Worm (Caenorhabditis elegans): ENCODE measurements around the gene F46B3.7.

Gene F46B3.7

DNA sequence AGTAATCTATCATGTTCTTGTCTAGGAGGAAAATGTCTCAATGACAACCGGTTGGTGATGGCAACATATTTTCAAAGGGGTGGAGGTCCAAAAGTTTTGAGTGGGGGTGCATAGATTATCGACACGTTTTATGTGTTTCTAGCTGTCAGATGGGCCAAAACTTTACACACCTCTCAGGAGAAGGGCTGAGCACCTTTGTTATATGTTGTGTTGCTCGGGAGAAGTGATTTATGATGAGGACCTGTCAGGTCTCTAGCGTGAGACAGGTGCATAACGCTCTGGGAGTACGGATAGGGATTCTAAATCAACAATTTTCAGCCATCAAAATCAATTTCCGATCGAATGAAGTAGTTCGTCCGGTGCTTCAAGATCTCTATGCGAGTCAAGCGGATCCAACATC, 38.1 kb upstream of the F46B3.7 start:
- TF ChIP-seq unc-62 (GFP tag; optimal IDR thresholded peaks at IDR 0.05 in 1 of 2) (peak in 1 of 2 experiments; percentile 35), unc-62 (tag; optimal IDR thresholded peaks at IDR 0.05) (no peak), tag-97 (GFP tag; IDR thresholded peaks at IDR 0.05) (no peak), nhr-111 (GFP tag; optimal IDR thresholded peaks at IDR 0.05) (no peak), arid-1 (GFP tag; conservative IDR thresholded peaks at IDR 0.05) (no peak)

DNA sequence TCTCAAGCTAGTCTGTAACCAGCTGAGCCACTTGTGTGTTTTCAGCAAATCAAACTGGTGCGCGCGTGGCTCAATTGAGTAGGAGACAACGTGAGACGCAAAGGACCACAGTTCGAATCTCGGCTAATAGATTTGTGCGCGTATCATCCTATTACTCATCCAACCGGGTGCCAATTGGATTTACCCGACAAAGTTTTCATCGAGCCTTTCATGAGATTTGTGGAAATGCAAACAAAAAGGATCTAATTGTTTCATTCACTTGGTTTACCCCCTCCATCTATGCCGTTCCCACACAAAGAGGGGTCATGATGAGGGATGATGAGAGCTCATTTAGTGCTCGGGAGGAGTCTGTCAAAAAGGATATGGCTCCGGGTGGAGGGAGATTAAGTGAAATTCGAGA, 36.6 kb upstream of the F46B3.7 start:
- no peak for TF ChIP-seq ztf-11 (tag; optimal IDR thresholded peaks at IDR 0.05)
- no peak for TF ChIP-seq Y48G9A.11 (GFP tag; IDR thresholded peaks at IDR 0.05)
- TF ChIP-seq hlh-11 (tag; optimal IDR thresholded peaks at IDR 0.05), result no peak
- no peak for TF ChIP-seq F44E2.7 (GFP tag; IDR thresholded peaks at IDR 0.05)
- TF ChIP-seq egl-27 (tag; optimal IDR thresholded peaks at IDR 0.05), result no peak
- no peak for TF ChIP-seq mdt-29 (GFP tag; IDR thresholded peaks at IDR 0.05)
- TF ChIP-seq F10B5.3 (tag; optimal IDR thresholded peaks at IDR 0.05), result no peak
- no peak for TF ChIP-seq ceh-62 (tag; optimal IDR thresholded peaks at IDR 0.05)
- no peak for TF ChIP-seq T26A8.4 (GFP tag; IDR thresholded peaks at IDR 0.05)
- no peak for TF ChIP-seq F26F4.8 (GFP tag; conservative IDR thresholded peaks at IDR 0.05)
- TF ChIP-seq ceh-44 (GFP tag; IDR thresholded peaks at IDR 0.05), result no peak

ce11 chrV:20654350-20654749, 35.8 kb upstream of the F46B3.7 start, which contains the start of gene mnr-1:
Gene mnr-1, plus strand, starts transcription at chrV:20654650.
- TF ChIP-seq mxl-2 (GFP tag; conservative IDR thresholded peaks at IDR 0.05), result no peak
- no peak for TF ChIP-seq unc-130 (GFP tag; optimal IDR thresholded peaks at IDR 0.05)
- TF ChIP-seq nhr-6 (tag; optimal IDR thresholded peaks at IDR 0.05), result no peak
- TF ChIP-seq php-3 (GFP tag; IDR thresholded peaks at IDR 0.05), result no peak
- no peak for TF ChIP-seq dpl-1 (GFP tag; optimal IDR thresholded peaks at IDR 0.05)
- no peak for TF ChIP-seq attf-4 (tag; optimal IDR thresholded peaks at IDR 0.05)
- no peak for TF ChIP-seq vab-7 (GFP tag; IDR thresholded peaks at IDR 0.05)
- TF ChIP-seq daf-8 (GFP tag; IDR thresholded peaks at IDR 0.05), result no peak
- no peak for TF ChIP-seq spr-1 (tag; optimal IDR thresholded peaks at IDR 0.05)
- TF ChIP-seq set-16 (GFP tag; IDR thresholded peaks at IDR 0.05), result no peak
- no peak for TF ChIP-seq mdl-1 (tag; optimal IDR thresholded peaks at IDR 0.05)
- TF ChIP-seq unc-39 (tag; optimal IDR thresholded peaks at IDR 0.05), result no peak
- no peak for TF ChIP-seq ztf-7 (tag; optimal IDR thresholded peaks at IDR 0.05)
- TF ChIP-seq nhr-77 (tag; optimal IDR thresholded peaks at IDR 0.05), result no peak
- no peak for TF ChIP-seq ceh-32 (tag; optimal IDR thresholded peaks at IDR 0.05; ENCODE audit: poor library complexity)
- TF ChIP-seq hlh-30 (tag; optimal IDR thresholded peaks at IDR 0.05; ENCODE audit: insufficient read depth), result no peak
- no peak for TF ChIP-seq Y48G9A.11 (GFP tag; IDR thresholded peaks at IDR 0.05)
- no peak for TF ChIP-seq nhr-76 (tag; optimal IDR thresholded peaks at IDR 0.05)
- TF ChIP-seq duxl-1 (tag; optimal IDR thresholded peaks at IDR 0.05; ENCODE audit: poor library complexity), result no peak

ce11 chrV:20651923-20652322, 33.4 kb upstream of the F46B3.7 start:
- TF ChIP-seq arid-1 (GFP tag; conservative IDR thresholded peaks at IDR 0.05) (no peak), rbr-2 (tag; optimal IDR thresholded peaks at IDR 0.05) (no peak), fkh-10 (GFP tag; optimal IDR thresholded peaks at IDR 0.05) (peak; percentile 14), F44E2.7 (GFP tag; IDR thresholded peaks at IDR 0.05) (no peak), aha-1 (tag) (no peak), Y105C5A.15 (GFP tag; IDR thresholded peaks at IDR 0.05) (no peak), jun-1 (tag; optimal IDR thresholded peaks at IDR 0.05) (no peak), tag-97 (GFP tag; IDR thresholded peaks at IDR 0.05) (no peak)

Data from whole organism, L4 larva.